Fruit fly (Drosophila melanogaster) whole organism, embryonic: ENCODE results near the gene Dyrk2.

Experiments used
- Abd-B ChIP-seq: fragments of 200-800 bp; sonication (Bioruptor generic); optimal IDR thresholded peaks from 2 replicates; lab custom pipeline; 2018; ENCODE audit warnings: missing biosample characterization, mild to moderate bottlenecking, missing genetic modification characterization, moderate library complexity
- Atf6 ChIP-seq: fragments of 200-800 bp; sonication (Bioruptor generic); IDR thresholded peaks from 2 replicates; pipeline ENCODE4 v1.3.6; 2022; ENCODE audit warnings: missing biosample characterization, missing genetic modification characterization
- CG10543 ChIP-seq: fragments of 200-800 bp; sonication (Bioruptor generic); optimal IDR thresholded peaks from 3 replicates; lab custom pipeline; 2017; ENCODE audit warnings: missing biosample characterization, mild to moderate bottlenecking, missing genetic modification characterization, moderate library complexity
- CG1233 ChIP-seq: fragments of 200-800 bp; sonication (Bioruptor generic); optimal IDR thresholded peaks from 4 replicates; lab custom pipeline; 2018; ENCODE audit warnings: missing biosample characterization, mild to moderate bottlenecking, missing genetic modification characterization
- CG13287 ChIP-seq: fragments of 200-800 bp; sonication (Bioruptor generic); IDR thresholded peaks from 2 replicates; pipeline ENCODE4 v1.3.6; 2022; ENCODE audit warnings: missing biosample characterization, missing genetic modification characterization; ENCODE audit not compliant: partially characterized antibody
- CG16779 ChIP-seq: fragments of 200-800 bp; sonication (Bioruptor generic); IDR thresholded peaks from 2 replicates; pipeline ENCODE4 v1.3.6; 2022; ENCODE audit warnings: missing biosample characterization, missing genetic modification characterization
- CG17912 ChIP-seq: fragments of 200-800 bp; sonication (Bioruptor generic); optimal IDR thresholded peaks from 2 replicates; lab custom pipeline; 2018; ENCODE audit warnings: missing biosample characterization, mild to moderate bottlenecking, missing genetic modification characterization
- CG2678 ChIP-seq: fragments of 200-800 bp; sonication (Bioruptor generic); optimal IDR thresholded peaks from 3 replicates; lab custom pipeline; 2019; ENCODE audit warnings: missing biosample characterization, mild to moderate bottlenecking, missing genetic modification characterization, moderate library complexity
- CG31224 ChIP-seq: fragments of 200-800 bp; sonication (Bioruptor generic); IDR thresholded peaks from 2 replicates; pipeline ENCODE4 v1.3.6; 2022; ENCODE audit warnings: missing biosample characterization, missing genetic modification characterization
- CG31365 ChIP-seq: fragments of 200-800 bp; sonication (Bioruptor generic); optimal IDR thresholded peaks from 2 replicates; lab custom pipeline; 2018; ENCODE audit warnings: missing biosample characterization, mild to moderate bottlenecking, missing genetic modification characterization
- CG33213 ChIP-seq: fragments of 200-800 bp; sonication (Bioruptor generic); optimal IDR thresholded peaks from 3 replicates; lab custom pipeline; 2016; ENCODE audit warnings: missing biosample characterization, missing genetic modification characterization
- CG3838 ChIP-seq: fragments of 200-800 bp; sonication (Bioruptor generic); optimal IDR thresholded peaks from 3 replicates; lab custom pipeline; 2016; ENCODE audit warnings: missing biosample characterization, missing genetic modification characterization
- CG43689 ChIP-seq: fragments of 200-800 bp; sonication (Bioruptor generic); IDR thresholded peaks from 2 replicates; pipeline ENCODE4 v1.3.6; 2022; ENCODE audit warnings: missing biosample characterization, missing genetic modification characterization
- CG4707 ChIP-seq: fragments of 200-800 bp; sonication (Bioruptor generic); optimal IDR thresholded peaks from 2 replicates; lab custom pipeline; 2018; ENCODE audit warnings: missing biosample characterization, mild to moderate bottlenecking, missing genetic modification characterization, moderate library complexity
- CG4820 ChIP-seq: fragments of 200-800 bp; sonication (Bioruptor generic); optimal IDR thresholded peaks from 3 replicates; lab custom pipeline; 2016; ENCODE audit warnings: missing biosample characterization, missing genetic modification characterization
- CG6175 ChIP-seq: fragments of 200-800 bp; sonication (Bioruptor generic); IDR thresholded peaks from 3 replicates; pipeline ENCODE4 v1.3.6; 2022; ENCODE audit warnings: missing biosample characterization, missing genetic modification characterization
- CG7786 ChIP-seq: fragments of 200-800 bp; sonication (Bioruptor generic); optimal IDR thresholded peaks from 2 replicates; lab custom pipeline; 2016; ENCODE audit warnings: missing biosample characterization, missing genetic modification characterization
- CG8765 ChIP-seq: fragments of 200-800 bp; sonication (Bioruptor generic); IDR thresholded peaks from 2 replicates; pipeline ENCODE4 v1.3.6; 2022; ENCODE audit warnings: missing biosample characterization, missing genetic modification characterization
- CG9932 ChIP-seq: fragments of 200-800 bp; sonication (Bioruptor generic); IDR thresholded peaks from 2 replicates; pipeline ENCODE4 v1.3.6; 2022; ENCODE audit warnings: missing biosample characterization, missing genetic modification characterization
- Chrac-16 ChIP-seq: fragments of 200-800 bp; sonication (Bioruptor generic); optimal IDR thresholded peaks from 3 replicates; lab custom pipeline; 2016; ENCODE audit warnings: missing biosample characterization, missing genetic modification characterization
- CrebB ChIP-seq: fragments of 200-800 bp; sonication (Bioruptor generic); optimal IDR thresholded peaks from 3 replicates; lab custom pipeline; 2018; ENCODE audit warnings: missing biosample characterization, mild to moderate bottlenecking, missing genetic modification characterization
- Deaf1 ChIP-seq: fragments of 200-800 bp; optimal IDR thresholded peaks from 3 replicates; lab custom pipeline; 2019; ENCODE audit warnings: missing biosample characterization, mild to moderate bottlenecking, missing genetic modification characterization, moderate library complexity
- Gug ChIP-seq: fragments of 200-800 bp; sonication (Bioruptor generic); IDR thresholded peaks from 4 replicates; pipeline ENCODE4 v1.3.6; 2022; ENCODE audit warnings: missing biosample characterization, missing genetic modification characterization
- H15 ChIP-seq: fragments of 200-800 bp; sonication (Bioruptor generic); IDR thresholded peaks from 3 replicates; pipeline ENCODE4 v1.3.6; 2022; ENCODE audit warnings: missing biosample characterization, missing genetic modification characterization
- HHEX ChIP-seq: fragments of 200-800 bp; sonication (Bioruptor generic); optimal IDR thresholded peaks from 3 replicates; lab custom pipeline; 2017; ENCODE audit warnings: missing biosample characterization, mild to moderate bottlenecking, missing genetic modification characterization, missing genetic modification reagents
- Hr78 ChIP-seq, 2 experiments: fragments of 200-800 bp in 1 of 2; fragments of >200 bp in 1 of 2; sonication (Bioruptor generic) in 1 of 2; optimal IDR thresholded peaks; 2 replicates each; lab custom pipeline; 2017 to 2019; ENCODE audit warnings: missing biosample characterization in 2 of 2, missing genetic modification characterization in 2 of 2, mild to moderate bottlenecking in 1 of 2, moderate library complexity in 1 of 2
- Mad ChIP-seq: fragments of 200-800 bp; sonication (Bioruptor generic); optimal IDR thresholded peaks from 2 replicates; lab custom pipeline; 2016; ENCODE audit warnings: missing biosample characterization, missing genetic modification characterization
- NfI ChIP-seq: fragments of 200-800 bp; sonication (Bioruptor generic); optimal IDR thresholded peaks from 3 replicates; lab custom pipeline; 2018; ENCODE audit warnings: missing biosample characterization, mild to moderate bottlenecking, missing genetic modification characterization, moderate library complexity
- Pdp1 ChIP-seq, 2 experiments: fragments of 200-800 bp; sonication (Bioruptor generic); optimal IDR thresholded peaks; 3 replicates each; lab custom pipeline; 2016; ENCODE audit warnings: missing biosample characterization in 2 of 2, missing genetic modification characterization in 2 of 2, mild to moderate bottlenecking in 1 of 2, moderate library complexity in 1 of 2
- Sry-β ChIP-seq: fragments of 200-800 bp; sonication (Bioruptor generic); optimal IDR thresholded peaks from 2 replicates; lab custom pipeline; 2018; ENCODE audit warnings: missing biosample characterization, mild to moderate bottlenecking, missing genetic modification characterization, moderate library complexity
- Tbp ChIP-seq: fragments of >200 bp; optimal IDR thresholded peaks from 2 replicates; lab custom pipeline; 2018; ENCODE audit warnings: missing biosample characterization, missing genetic modification characterization
- az2 ChIP-seq: fragments of 200-800 bp; sonication (Bioruptor generic); optimal IDR thresholded peaks from 3 replicates; lab custom pipeline; 2016; ENCODE audit warnings: missing biosample characterization, missing genetic modification characterization
- cg ChIP-seq: fragments of 200-800 bp; sonication (Bioruptor generic); optimal IDR thresholded peaks from 3 replicates; lab custom pipeline; 2019; ENCODE audit warnings: missing biosample characterization, mild to moderate bottlenecking, missing genetic modification characterization, moderate library complexity
- chm ChIP-seq: fragments of 200-800 bp; sonication (Bioruptor generic); IDR thresholded peaks from 2 replicates; pipeline ENCODE4 v1.3.6; 2022; ENCODE audit warnings: missing biosample characterization, missing genetic modification characterization
- dmrt11E ChIP-seq: fragments of 200-800 bp; sonication (Bioruptor generic); optimal IDR thresholded peaks from 3 replicates; lab custom pipeline; 2018; ENCODE audit warnings: missing biosample characterization, mild to moderate bottlenecking, missing genetic modification characterization, moderate library complexity
- dmrt99B ChIP-seq: fragments of 200-800 bp; sonication (Bioruptor generic); optimal IDR thresholded peaks from 2 replicates; lab custom pipeline; 2018; ENCODE audit warnings: missing biosample characterization, mild to moderate bottlenecking, missing genetic modification characterization, moderate library complexity
- dysf ChIP-seq: fragments of 200-800 bp; sonication (Bioruptor generic); IDR thresholded peaks from 3 replicates; pipeline ENCODE4 v1.3.6; 2022; ENCODE audit warnings: missing biosample characterization, missing genetic modification characterization
- emc ChIP-seq: fragments of 200-800 bp; sonication (Bioruptor generic); optimal IDR thresholded peaks from 2 replicates; lab custom pipeline; 2016; ENCODE audit warnings: missing biosample characterization, missing genetic modification characterization
- grau ChIP-seq: fragments of 200-800 bp; optimal IDR thresholded peaks from 3 replicates; lab custom pipeline; 2019; ENCODE audit warnings: missing biosample characterization, mild to moderate bottlenecking, missing genetic modification characterization, moderate library complexity
- klu ChIP-seq: fragments of 200-800 bp; sonication (Bioruptor generic); IDR thresholded peaks from 2 replicates; pipeline ENCODE4 v1.3.6; 2022; ENCODE audit warnings: missing biosample characterization, missing genetic modification characterization
- mirr ChIP-seq: fragments of 200-800 bp; sonication (Bioruptor generic); optimal IDR thresholded peaks from 3 replicates; lab custom pipeline; 2018; ENCODE audit warnings: missing biosample characterization, mild to moderate bottlenecking, missing genetic modification characterization
- nau ChIP-seq: fragments of 200-800 bp; sonication (Bioruptor generic); optimal IDR thresholded peaks from 3 replicates; lab custom pipeline; 2017; ENCODE audit warnings: missing biosample characterization, mild to moderate bottlenecking, missing genetic modification characterization, missing genetic modification reagents
- p53 ChIP-seq: fragments of 200-800 bp; sonication (Bioruptor generic); optimal IDR thresholded peaks from 2 replicates; lab custom pipeline; 2016; ENCODE audit warnings: missing biosample characterization, missing genetic modification characterization
- pnt ChIP-seq: fragments of 200-800 bp; sonication (Bioruptor generic); optimal IDR thresholded peaks from 3 replicates; lab custom pipeline; 2016; ENCODE audit warnings: missing biosample characterization, missing genetic modification characterization
- ranshi ChIP-seq: fragments of 200-800 bp; sonication (Bioruptor generic); IDR thresholded peaks from 2 replicates; pipeline ENCODE4 v1.3.6; 2022; ENCODE audit warnings: missing biosample characterization, missing genetic modification characterization
- so ChIP-seq: fragments of 200-800 bp; sonication (Bioruptor generic); IDR thresholded peaks from 3 replicates; pipeline ENCODE4 v1.3.6; 2022; ENCODE audit warnings: missing biosample characterization, missing genetic modification characterization
- toy ChIP-seq: fragments of 200-800 bp; sonication (Bioruptor generic); IDR thresholded peaks from 2 replicates; pipeline ENCODE4 v1.3.6; 2022; ENCODE audit warnings: missing biosample characterization, missing genetic modification characterization
- ttk ChIP-seq: fragments of 200-800 bp; sonication (Bioruptor generic); IDR thresholded peaks from 2 replicates; pipeline ENCODE4 v2.1.2; 2022; ENCODE audit warnings: missing biosample characterization, missing genetic modification characterization
- vfl ChIP-seq: fragments of 200-800 bp; sonication (Bioruptor generic); optimal IDR thresholded peaks from 2 replicates; lab custom pipeline; 2016; ENCODE audit warnings: missing biosample characterization, missing genetic modification characterization
- yki ChIP-seq: fragments of >200 bp; optimal IDR thresholded peaks from 3 replicates; lab custom pipeline; 2018
- z ChIP-seq: fragments of 200-800 bp; sonication (Bioruptor generic); IDR thresholded peaks from 3 replicates; pipeline ENCODE4 v1.3.6; 2022; ENCODE audit warnings: missing biosample characterization, missing genetic modification characterization

Gene Dyrk2

dm6 chr2L:14203798-14204398 lies 30.0 kb downstream of the Dyrk2 start (continued):
- TF ChIP-seq ranshi (GFP tag; lab: Robert Waterston, UW) (0 out of 2 replicates have a peak, but pooled peaks have one; percentile 25), nau (GFP tag; lab: Kevin White, UChicago) (no peak), cg (GFP tag; lab: Kevin White, UChicago) (no peak), Deaf1 (tag; lab: Kevin White, UChicago) (no peak), az2 (GFP tag; lab: Kevin White, UChicago) (no peak), CG17912 (GFP tag; lab: Kevin White, UChicago) (no peak), Tbp (no peak), Gug (0 out of 4 replicates have a peak, but pooled peaks have one; percentile 16), CG3838 (GFP tag; lab: Kevin White, UChicago) (no peak), CG43689 (GFP tag; lab: Robert Waterston, UW) (no peak), emc (GFP tag; lab: Kevin White, UChicago) (no peak), CG8765 (no peak), chm (no peak), Pdp1 (GFP tag; optimal IDR thresholded peaks at IDR 0.05; lab: Kevin White, UChicago) (no peak), CG4820 (no peak), yki (lab: Kevin White, UChicago) (no peak), NfI (GFP tag; lab: Kevin White, UChicago) (no peak), CG1233 (GFP tag; lab: Kevin White, UChicago) (no peak), Sry-β (GFP tag; lab: Kevin White, UChicago) (no peak), CG31365 (tag; lab: Kevin White, UChicago) (no peak), CG6175 (GFP tag; lab: Robert Waterston, UW) (no peak), Mad (GFP tag; lab: Kevin White, UChicago) (no peak), z (GFP tag; lab: Robert Waterston, UW) (0 out of 3 replicates have a peak, but pooled peaks have one; percentile 52), CG16779 (GFP tag; lab: Robert Waterston, UW) (no peak), H15 (GFP tag; lab: Robert Waterston, UW) (no peak), Atf6 (GFP tag; lab: Robert Waterston, UW) (peak; percentile 30; the same call in 1 of the 2 replicates), CG7786 (GFP tag; lab: Kevin White, UChicago) (no peak), Abd-B (GFP tag; lab: Kevin White, UChicago) (no peak), dmrt99B (tag; lab: Kevin White, UChicago) (peak; percentile 31), Hr78 (GFP tag; optimal IDR thresholded peaks at IDR 0.05; lab: Kevin White, UChicago) (peak in 1 of 2 experiments; percentile 8), CG33213 (GFP tag; lab: Kevin White, UChicago) (no peak), CG4707 (GFP tag; lab: Kevin White, UChicago) (no peak), dmrt11E (tag; lab: Kevin White, UChicago) (no peak), CG9932 (peak; percentile 44; the same call in 1 of the 2 replicates), klu (no peak), CG31224 (0 out of 2 replicates have a peak, but pooled peaks have one; percentile 26), CG2678 (peak; percentile 5), ttk (GFP tag; lab: Robert Waterston, UW) (no peak), so (GFP tag; lab: Robert Waterston, UW) (no peak), CrebB (tag; lab: Kevin White, UChicago) (no peak), p53 (GFP tag; lab: Kevin White, UChicago) (no peak), CG10543 (peak; percentile 54), mirr (GFP tag; lab: Kevin White, UChicago) (peak; percentile 5), vfl (GFP tag; lab: Kevin White, UChicago) (no peak), pnt (GFP tag; lab: Kevin White, UChicago) (no peak), HHEX (no peak), Chrac-16 (GFP tag; lab: Kevin White, UChicago) (no peak), dysf (GFP tag; lab: Robert Waterston, UW) (no peak), grau (tag; lab: Kevin White, UChicago) (no peak), toy (GFP tag; lab: Robert Waterston, UW) (0 out of 2 replicates have a peak, but pooled peaks have one; percentile 28), CG13287 (GFP tag; lab: Robert Waterston, UW) (no peak)
